Worm (Caenorhabditis elegans) whole organism, dauer: ENCODE results near the gene K10C2.2.

Experiments used
- unc-62 ChIP-seq: sonication (generic microtip); optimal IDR thresholded peaks from 2 replicates; lab custom pipeline; 2017; ENCODE audit warnings: missing biosample characterization, missing genetic modification reagents, missing genetic modification characterization

K10C2.2 gene

DNA sequence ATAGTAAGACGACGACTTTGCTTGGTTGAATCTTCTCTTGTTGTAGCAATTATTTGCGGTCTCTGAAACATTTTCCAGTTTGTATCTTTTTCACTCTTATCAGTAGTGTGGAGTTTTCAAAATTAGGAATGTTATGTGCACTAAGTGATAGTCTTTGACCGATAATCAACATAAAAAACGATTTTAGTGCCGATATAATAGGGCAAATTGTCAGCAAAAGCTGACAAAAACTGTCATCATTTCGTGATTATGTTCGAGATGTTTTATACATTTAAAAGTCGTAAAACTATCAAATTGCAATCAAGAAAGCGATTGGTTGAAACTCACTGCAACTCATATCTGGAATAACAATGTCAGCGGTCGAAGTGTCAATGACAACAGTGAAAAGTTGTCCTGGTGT, 11.7 kb upstream of the K10C2.2 start:
- TF ChIP-seq unc-62: no peak

DNA sequence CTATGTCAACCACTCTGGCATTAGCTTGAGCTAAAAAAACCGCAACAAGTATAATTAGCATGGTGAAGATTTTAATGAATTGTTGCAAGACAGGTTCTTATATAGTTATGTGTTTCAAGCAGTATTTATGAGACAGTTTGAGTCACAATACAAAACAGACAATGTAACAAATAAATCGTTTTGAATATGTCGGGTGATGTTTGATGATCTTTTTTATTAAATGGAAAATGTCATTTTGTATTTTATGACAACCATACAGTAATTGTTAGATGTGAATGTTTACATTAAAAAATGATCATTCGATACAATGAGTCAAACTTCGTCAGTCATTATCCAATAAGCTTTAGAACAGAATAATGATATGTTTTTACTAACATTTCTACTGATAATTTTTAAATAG, 9.8 kb upstream of the K10C2.2 start, which contains the start of gene K10C2.7:
K10C2.7 (minus strand) TSS at position 101 of the 400 bp plus-strand sequence.
- no peak for TF ChIP-seq unc-62

DNA sequence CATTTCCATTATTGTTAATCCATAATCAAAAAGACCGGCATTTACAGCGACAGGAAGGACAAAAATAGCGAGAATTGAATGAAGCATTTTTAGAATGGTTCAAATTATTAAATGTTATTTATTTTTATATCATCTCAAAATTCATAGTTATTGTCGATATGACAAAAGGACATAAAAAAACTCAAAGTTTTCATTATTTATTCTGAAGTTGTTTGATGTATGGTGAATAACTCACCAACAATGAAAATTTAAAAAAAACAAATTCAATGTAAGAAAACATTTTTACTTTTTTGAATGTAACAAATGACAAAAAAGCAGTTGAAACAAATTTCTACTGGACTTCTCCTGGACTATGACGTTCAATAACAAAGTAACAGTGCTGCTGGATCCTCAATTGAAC, 6.9 kb upstream of the K10C2.2 start, which contains the start of gene K10C2.14:
K10C2.14 (minus strand) TSS at position 101 of the 400 bp plus-strand sequence.
- no peak for TF ChIP-seq unc-62

DNA sequence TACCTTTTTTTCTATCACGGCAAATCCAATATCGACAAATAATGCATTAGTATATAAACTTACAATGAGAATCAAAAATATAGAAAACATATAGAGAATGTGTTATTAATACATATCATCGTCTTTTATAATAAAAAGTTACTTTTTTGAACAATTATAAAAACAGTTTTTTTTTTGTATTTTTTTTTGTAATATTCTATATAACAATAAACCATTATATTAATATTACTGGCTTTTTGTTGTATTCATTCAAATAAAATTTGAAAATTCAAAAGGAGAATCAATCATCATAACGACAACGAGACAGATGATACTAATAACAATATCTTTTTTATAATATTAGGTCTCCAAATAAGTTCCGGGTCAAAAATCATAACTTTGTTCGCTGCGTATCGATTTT, 4.0 kb upstream of the K10C2.2 start, which contains the start of gene K10C2.8:
K10C2.8 (minus strand) TSS at position 101 of the 400 bp plus-strand sequence.
- TF ChIP-seq unc-62: no peak

DNA sequence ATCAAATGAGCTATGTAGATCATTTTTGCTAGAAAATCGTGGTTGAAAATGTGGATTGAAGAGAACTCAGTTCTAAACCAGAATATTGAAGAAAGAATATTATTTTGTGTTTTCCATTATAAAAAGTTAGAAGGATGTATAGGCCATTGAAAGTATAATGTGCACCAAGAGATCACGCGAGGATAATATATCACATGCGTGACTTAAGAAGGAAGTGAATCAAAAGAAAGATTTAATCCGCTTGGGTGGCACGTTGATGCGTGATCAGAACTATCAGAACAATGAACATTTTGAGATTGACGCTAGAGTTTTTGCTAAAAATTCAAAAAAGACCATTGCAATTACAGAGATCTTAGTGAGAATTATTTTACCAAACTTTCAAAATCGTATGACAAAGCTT, 2.2 kb upstream of the K10C2.2 start:
- no peak for TF ChIP-seq unc-62

DNA sequence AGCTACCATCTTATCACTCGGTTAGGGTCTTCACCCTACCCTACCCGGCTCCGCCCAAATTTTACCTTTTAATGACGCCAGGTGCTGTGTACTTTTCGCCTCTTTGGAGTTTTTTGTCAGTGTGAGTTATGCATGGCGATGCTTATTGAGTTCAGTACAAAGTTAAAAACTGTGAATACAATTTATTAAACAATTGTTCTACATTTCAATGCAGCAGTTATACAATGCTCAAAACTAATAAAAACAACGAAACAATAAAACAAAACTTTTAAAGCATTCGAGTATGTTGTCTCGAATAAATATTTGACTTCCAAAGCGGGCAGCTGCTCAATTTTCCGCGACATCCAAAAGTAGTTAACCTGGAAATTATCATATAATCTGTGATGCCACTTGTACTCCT, 3.1 kb downstream of the K10C2.2 start, which contains the start of gene ctsa-2:
ctsa-2 (minus strand) TSS at position 101 of the 400 bp plus-strand sequence.
- TF ChIP-seq unc-62: no peak

DNA sequence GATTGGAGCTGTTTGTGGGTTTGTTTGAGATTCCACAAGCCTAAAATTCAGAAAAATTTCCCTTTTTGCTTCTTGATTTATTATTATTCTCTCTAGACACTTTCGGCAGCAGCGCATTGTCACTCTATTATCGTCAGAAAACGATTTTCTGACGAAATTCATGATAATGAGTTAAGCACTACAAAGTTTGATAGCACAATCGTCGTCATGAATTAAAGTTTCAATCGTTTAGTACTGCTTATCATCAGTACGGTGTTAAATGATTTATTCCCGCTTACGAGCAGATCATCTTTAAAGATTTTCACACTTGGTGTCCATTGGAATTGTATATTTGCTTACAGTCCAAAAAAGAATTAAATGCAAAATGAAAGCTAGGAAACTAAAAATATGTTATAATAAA, 4.0 kb downstream of the K10C2.2 start:
- no peak for TF ChIP-seq unc-62

DNA sequence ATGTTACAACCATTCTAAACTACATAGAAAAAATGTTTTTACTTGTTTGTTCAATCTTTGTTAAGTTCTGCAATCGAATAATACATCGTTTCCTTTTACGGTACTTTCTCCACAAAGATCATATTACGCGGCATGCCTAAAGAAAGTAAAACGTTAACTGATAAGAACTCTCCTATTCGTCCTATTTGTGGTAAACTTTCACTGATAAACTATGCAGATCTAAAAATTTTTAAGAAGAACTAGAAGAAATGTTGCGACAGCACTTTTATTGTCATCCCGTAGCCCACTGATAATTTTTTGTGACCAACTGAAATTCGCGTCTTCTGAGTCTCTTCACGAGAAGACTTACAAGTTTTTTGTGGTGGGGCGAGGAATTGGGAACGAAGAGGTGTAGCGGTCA, 6.4 kb downstream of the K10C2.2 start:
- no peak for TF ChIP-seq unc-62

DNA sequence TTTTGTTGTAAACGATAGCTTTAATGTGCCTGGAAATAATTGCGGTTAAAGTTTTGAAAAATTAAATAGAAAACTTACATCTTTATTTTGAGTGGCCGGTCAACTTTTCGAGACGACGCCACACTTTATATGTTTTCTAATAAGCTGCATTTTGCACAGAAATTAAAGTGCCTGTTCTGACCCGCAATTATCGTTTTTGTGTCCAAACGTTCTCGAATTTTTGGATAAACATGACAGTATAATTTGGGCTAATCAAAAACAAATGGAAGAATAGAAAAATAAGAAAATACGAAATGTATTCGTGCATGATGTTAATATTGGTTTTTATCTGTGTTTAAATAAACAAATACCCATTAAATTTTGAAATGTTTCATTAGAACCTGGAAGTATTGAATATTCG, 12.9 kb downstream of the K10C2.2 start, which contains the start of gene K10C2.12:
K10C2.12 (minus strand) TSS at position 101 of the 400 bp plus-strand sequence.
- no peak for TF ChIP-seq unc-62

- TF ChIP-seq unc-62: no peak
These were observed 14.5 kb downstream of the K10C2.2 start for ce11 chrX:6419113-6419512.

DNA sequence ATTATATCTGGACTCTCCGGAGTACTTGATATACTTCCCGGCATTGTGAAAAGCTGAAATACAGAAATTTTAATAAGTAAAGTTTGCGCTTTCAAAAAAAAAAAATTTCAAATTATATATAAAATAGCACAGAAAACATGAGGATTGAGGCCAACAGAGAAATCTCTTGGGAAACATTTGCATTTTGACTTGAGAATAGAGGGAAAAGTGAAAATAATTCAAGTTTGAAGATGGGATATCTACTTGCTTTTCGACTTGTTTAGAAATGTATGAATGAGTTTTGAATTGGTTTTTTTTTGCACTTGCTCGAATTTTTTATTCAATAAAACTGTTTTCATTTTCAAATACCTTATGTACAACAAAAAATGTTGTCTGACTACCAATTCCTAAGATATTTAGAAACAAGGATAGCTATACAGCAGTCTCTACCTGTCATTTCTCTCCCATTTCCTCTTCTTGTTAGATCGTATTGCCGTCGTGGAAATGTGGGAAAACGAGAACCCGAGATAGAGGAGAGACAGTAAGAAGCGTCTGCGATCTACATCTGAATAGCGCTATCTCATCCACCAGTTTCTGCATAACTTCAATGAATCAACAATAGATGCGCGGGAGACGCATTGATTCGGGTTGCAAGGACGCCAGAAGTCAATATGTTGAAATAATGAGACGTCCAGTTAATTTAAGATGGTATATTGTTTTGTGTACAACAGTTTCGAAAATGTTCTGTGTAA, 17.1 kb downstream of the K10C2.2 start, which contains the start of gene T22E5.6:
T22E5.6 (minus strand) TSS at position 51 of the 731 bp plus-strand sequence.
- no peak for TF ChIP-seq unc-62

- no peak for TF ChIP-seq unc-62
These were observed 20.0 kb downstream of the K10C2.2 start for ce11 chrX:6413583-6413982.

- no peak for TF ChIP-seq unc-62
These were observed 21.0 kb downstream of the K10C2.2 start, which contains the start of gene T22E5.1 for ce11 chrX:6412575-6412974. Gene T22E5.1 (plus strand): TSS chrX:6412875.

DNA sequence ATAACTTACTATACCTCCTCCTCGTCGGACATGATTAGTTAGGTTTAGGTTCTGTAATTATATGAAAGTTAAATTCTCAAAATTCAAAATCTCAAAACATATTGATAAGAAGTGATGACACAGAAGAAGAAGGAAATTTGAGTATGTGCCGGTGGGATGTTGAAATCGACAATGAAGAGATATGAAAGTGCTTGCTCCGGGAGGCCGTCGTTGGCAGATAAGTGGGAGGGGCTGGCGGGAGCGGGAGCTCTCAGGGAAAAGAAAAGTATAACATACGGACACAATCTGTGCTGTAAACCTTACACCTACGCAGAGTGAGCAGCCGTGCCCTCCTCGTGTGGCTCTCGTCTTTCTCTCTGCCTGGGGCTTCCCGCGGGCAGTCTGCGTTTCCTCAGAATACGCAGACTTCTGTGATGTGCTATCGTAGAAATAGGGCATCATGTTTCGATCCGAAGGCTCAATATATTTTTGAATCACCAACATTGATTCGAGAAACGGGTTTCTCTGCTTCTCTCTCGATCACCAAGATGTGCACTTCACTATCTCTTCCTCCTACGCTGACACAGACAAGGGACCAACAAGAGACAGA, 23.3 kb downstream of the K10C2.2 start, which contains the start of gene mup-2:
mup-2 (minus strand) TSS at position 51 of the 589 bp plus-strand sequence.
- TF ChIP-seq unc-62: no peak

ce11 chrX:6408713-6409112, 24.9 kb downstream of the K10C2.2 start:
- TF ChIP-seq unc-62: no peak

- TF ChIP-seq unc-62: no peak
These were observed 25.3 kb downstream of the K10C2.2 start for ce11 chrX:6408286-6408685.

DNA sequence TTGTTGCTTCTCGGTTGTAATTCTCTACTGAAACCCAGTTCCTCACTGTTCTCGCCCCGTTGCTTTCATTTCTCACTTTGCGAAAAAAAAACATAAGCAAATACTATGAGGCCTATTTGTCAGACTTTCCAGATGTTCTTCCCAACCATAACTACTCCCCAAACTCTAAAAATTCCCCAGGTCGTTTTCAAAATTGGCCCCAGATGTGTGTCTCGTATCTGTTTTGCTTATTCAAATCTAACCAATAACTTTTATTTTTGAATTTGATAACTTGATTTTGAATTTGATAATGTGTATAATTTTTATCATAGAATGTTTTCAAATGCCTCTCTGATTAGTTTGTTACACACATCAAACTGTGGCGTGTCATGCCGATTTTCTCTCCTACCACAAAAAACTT, 25.8 kb downstream of the K10C2.2 start:
- TF ChIP-seq unc-62: no peak

DNA sequence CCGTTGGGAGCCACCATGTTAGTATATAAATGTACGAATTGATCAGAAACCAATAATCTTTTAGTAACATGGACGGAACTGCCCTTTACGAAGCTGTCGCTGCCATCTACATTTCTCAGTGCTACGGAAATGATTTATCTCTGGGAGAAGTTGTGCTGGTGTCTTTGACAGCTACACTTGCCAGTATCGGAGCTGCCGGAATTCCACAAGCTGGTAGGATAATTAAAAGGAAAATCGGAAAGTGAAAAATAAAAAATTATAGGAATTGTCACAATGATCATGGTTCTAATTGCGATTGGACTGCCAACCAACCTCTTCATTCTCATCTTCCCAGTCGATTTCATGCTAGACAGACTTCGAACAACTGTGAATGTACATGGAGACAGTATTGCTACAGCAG, 27.7 kb downstream of the K10C2.2 start:
- TF ChIP-seq unc-62: no peak
